Fruit fly (Drosophila melanogaster): ENCODE results near the gene CG3119.
A peak's percentile ranks its signal among the peaks of the same experiment; 100 is the strongest.

Gene CG3119

DNA sequence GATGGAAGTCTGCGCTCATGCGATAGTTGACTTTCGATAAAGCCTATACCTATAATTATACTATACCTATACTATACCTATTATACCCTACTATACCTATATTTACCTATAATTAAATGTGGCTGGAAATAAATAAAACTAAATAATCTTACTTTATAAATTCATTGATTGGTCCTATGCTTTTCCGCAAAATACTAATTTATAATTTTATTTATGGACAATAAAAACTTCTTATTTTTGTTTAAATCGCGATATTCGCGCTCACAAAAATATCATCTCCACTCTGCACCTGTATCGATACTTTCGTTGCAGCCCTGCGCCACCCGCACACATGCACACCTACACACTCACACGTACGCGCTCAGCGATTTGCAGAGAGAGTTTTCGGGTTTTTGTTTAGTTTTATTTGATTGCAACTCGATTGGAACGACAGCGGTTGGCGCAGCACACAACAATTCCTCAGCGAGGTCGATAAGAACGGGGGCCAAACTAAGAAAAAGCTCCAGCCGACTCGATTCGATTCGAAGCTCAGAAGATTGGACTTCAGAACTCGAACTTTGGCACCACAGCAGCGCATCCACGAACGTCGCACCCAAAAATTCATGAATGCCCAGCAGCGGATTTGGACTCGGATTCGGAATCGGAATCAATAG is 37.0 kb upstream of the CG3119 start, which contains the start of gene CG8814:
Gene CG8814, plus strand, starts transcription at position 349 of the 653 bp plus-strand sequence.
- TF ChIP-seq Crg-1 (GFP tag; optimal IDR thresholded peaks at IDR 0.05): peak; percentile 68
- no peak for TF ChIP-seq CG5204 (GFP tag; optimal IDR thresholded peaks at IDR 0.05)
- peak; percentile 62 for TF ChIP-seq CG7101 (tag; optimal IDR thresholded peaks at IDR 0.05)
- TF ChIP-seq CG11617 (GFP tag; optimal IDR thresholded peaks at IDR 0.05): peak; percentile 84
- peak; percentile 48 for TF ChIP-seq Clk (GFP tag; optimal IDR thresholded peaks at IDR 0.05)
- TF ChIP-seq CG14711 (tag; optimal IDR thresholded peaks at IDR 0.05): no peak
- TF ChIP-seq CG7045 (GFP tag; optimal IDR thresholded peaks at IDR 0.05): peak; percentile 47
- peak; percentile 94 for TF ChIP-seq CG12768 (GFP tag; optimal IDR thresholded peaks at IDR 0.05)
- no peak for TF ChIP-seq cnc (optimal IDR thresholded peaks at IDR 0.05)
- TF ChIP-seq toe (GFP tag; optimal IDR thresholded peaks at IDR 0.05): peak; percentile 88
- TF ChIP-seq kay (GFP tag; ENCODE audit: borderline replicate concordance): peak; percentile 95
- peak; percentile 37 for TF ChIP-seq Mnt (GFP tag; optimal IDR thresholded peaks at IDR 0.05)
- TF ChIP-seq cic (GFP tag; optimal IDR thresholded peaks at IDR 0.05): peak; percentile 63
- TF ChIP-seq ovo (GFP tag; optimal IDR thresholded peaks at IDR 0.05): peak; percentile 70
- peak; percentile 73 for TF ChIP-seq CG1620 (GFP tag; optimal IDR thresholded peaks at IDR 0.05)
- peak; percentile 13 for TF ChIP-seq bab1 (GFP tag; optimal IDR thresholded peaks at IDR 0.05)
- peak; percentile 63 for TF ChIP-seq Hr96 (GFP tag; optimal IDR thresholded peaks at IDR 0.05)
- peak; percentile 63 for TF ChIP-seq tj (GFP tag; optimal IDR thresholded peaks at IDR 0.05)
- TF ChIP-seq pad (GFP tag; optimal IDR thresholded peaks at IDR 0.05): peak; percentile 58
- TF ChIP-seq CG33017 (tag; optimal IDR thresholded peaks at IDR 0.05): no peak

- TF ChIP-seq tj (GFP tag; optimal IDR thresholded peaks at IDR 0.05) (no peak), toe (GFP tag; optimal IDR thresholded peaks at IDR 0.05) (no peak), kay (GFP tag; ENCODE audit: borderline replicate concordance) (no peak), CG33017 (tag; optimal IDR thresholded peaks at IDR 0.05) (peak; percentile 20), cnc (optimal IDR thresholded peaks at IDR 0.05) (no peak)
These were observed 36.5 kb upstream of the CG3119 start, which contains the start of gene Ifrd1 for dm6 chr2L:2874185-2874541. Gene Ifrd1 (minus strand): TSS chr2L:2874489.

DNA sequence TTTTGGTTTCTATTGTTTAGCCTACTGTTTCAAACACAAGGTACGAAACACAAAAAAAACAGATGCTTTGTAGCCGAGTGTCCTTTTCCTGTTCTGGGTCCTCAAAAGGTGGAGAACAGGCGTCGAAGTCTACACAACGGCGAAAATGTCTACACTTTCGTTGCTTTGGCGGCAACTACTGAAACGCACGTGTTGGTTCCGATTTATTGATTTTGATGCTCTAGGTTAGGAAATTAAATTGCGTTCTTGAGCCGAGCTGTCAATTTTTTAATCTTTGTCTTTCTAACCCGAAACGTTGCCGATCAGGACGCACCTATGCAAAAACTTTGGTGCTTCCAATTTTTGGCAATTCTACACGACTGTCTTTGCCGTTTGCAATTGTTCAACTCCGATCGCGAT is 36.1 kb upstream of the CG3119 start:
- no peak for TF ChIP-seq CG5204 (GFP tag; optimal IDR thresholded peaks at IDR 0.05)
- TF ChIP-seq Mnt (GFP tag; optimal IDR thresholded peaks at IDR 0.05): peak; percentile 83
- TF ChIP-seq kay (GFP tag; ENCODE audit: borderline replicate concordance): peak; percentile 46

- TF ChIP-seq ovo (GFP tag; optimal IDR thresholded peaks at IDR 0.05) (no peak), CG12768 (GFP tag; optimal IDR thresholded peaks at IDR 0.05) (peak; percentile 15), CG11617 (GFP tag; optimal IDR thresholded peaks at IDR 0.05) (peak; percentile 45), tj (GFP tag; optimal IDR thresholded peaks at IDR 0.05) (peak; percentile 16), pad (GFP tag; optimal IDR thresholded peaks at IDR 0.05) (no peak), CG7101 (tag; optimal IDR thresholded peaks at IDR 0.05) (no peak), CG33017 (tag; optimal IDR thresholded peaks at IDR 0.05) (peak; percentile 50), kay (GFP tag; ENCODE audit: borderline replicate concordance) (peak; percentile 96), CG14711 (tag; optimal IDR thresholded peaks at IDR 0.05) (no peak)
These were observed 35.5 kb upstream of the CG3119 start for dm6 chr2L:2872968-2873728.

DNA sequence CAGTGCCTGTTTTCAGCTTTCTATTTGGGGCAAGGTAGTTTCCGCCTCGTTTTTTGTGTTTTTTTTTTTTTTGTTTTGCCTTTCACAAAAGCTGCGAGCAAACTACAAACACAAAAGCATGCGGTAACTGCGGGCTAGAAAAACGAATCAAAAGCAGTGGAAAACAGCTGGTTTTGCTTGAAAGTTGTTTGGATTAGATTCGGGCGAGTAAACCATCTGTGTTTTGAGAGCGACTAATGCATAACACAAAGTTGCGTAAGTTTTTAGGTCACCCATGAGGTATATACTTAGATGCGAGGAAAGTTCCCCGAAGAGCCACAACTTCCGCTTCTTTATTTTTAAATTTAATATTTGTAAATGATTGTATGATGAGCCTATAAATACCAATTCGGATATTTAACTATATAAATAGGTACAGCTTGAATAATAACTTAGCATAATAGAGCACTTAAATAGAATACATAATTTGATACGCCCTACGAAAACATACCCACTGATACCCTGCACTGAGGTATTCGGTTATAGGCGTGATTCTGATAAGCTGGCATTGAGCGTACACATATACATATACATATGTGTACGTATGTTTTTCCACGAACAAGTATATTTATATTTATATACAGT is 34.8 kb upstream of the CG3119 start:
- TF ChIP-seq CG7045 (GFP tag; optimal IDR thresholded peaks at IDR 0.05): no peak
- TF ChIP-seq Mnt (GFP tag; optimal IDR thresholded peaks at IDR 0.05): no peak
- TF ChIP-seq Clk (GFP tag; optimal IDR thresholded peaks at IDR 0.05): no peak
- no peak for TF ChIP-seq CG1620 (GFP tag; optimal IDR thresholded peaks at IDR 0.05)
- TF ChIP-seq toe (GFP tag; optimal IDR thresholded peaks at IDR 0.05): no peak
- TF ChIP-seq pad (GFP tag; optimal IDR thresholded peaks at IDR 0.05): no peak
- TF ChIP-seq bab1 (GFP tag; optimal IDR thresholded peaks at IDR 0.05): no peak
- no peak for TF ChIP-seq CG5204 (GFP tag; optimal IDR thresholded peaks at IDR 0.05)
- TF ChIP-seq tj (GFP tag; optimal IDR thresholded peaks at IDR 0.05): no peak
- TF ChIP-seq cic (GFP tag; optimal IDR thresholded peaks at IDR 0.05): no peak
- TF ChIP-seq Crg-1 (GFP tag; optimal IDR thresholded peaks at IDR 0.05): no peak
- TF ChIP-seq CG33017 (tag; optimal IDR thresholded peaks at IDR 0.05): no peak
- no peak for TF ChIP-seq cnc (optimal IDR thresholded peaks at IDR 0.05)
- TF ChIP-seq CG14711 (tag; optimal IDR thresholded peaks at IDR 0.05): no peak
- no peak for TF ChIP-seq Hr96 (GFP tag; optimal IDR thresholded peaks at IDR 0.05)
- no peak for TF ChIP-seq CG7101 (tag; optimal IDR thresholded peaks at IDR 0.05)
- TF ChIP-seq CG12768 (GFP tag; optimal IDR thresholded peaks at IDR 0.05): no peak
- TF ChIP-seq CG11617 (GFP tag; optimal IDR thresholded peaks at IDR 0.05): no peak
- no peak for TF ChIP-seq ovo (GFP tag; optimal IDR thresholded peaks at IDR 0.05)

dm6 chr2L:2869008-2869702 is 31.5 kb upstream of the CG3119 start, which contains the start of gene CG8813:
Gene CG8813 (plus strand): TSS chr2L:2869652.
- TF ChIP-seq CG5204 (GFP tag; optimal IDR thresholded peaks at IDR 0.05) (no peak), bab1 (GFP tag; optimal IDR thresholded peaks at IDR 0.05) (no peak), Mnt (GFP tag; optimal IDR thresholded peaks at IDR 0.05) (no peak), Hr96 (GFP tag; optimal IDR thresholded peaks at IDR 0.05) (no peak), pad (GFP tag; optimal IDR thresholded peaks at IDR 0.05) (no peak), cic (GFP tag; optimal IDR thresholded peaks at IDR 0.05) (no peak), cnc (optimal IDR thresholded peaks at IDR 0.05) (no peak), toe (GFP tag; optimal IDR thresholded peaks at IDR 0.05) (no peak), CG14711 (tag; optimal IDR thresholded peaks at IDR 0.05) (no peak), CG1620 (GFP tag; optimal IDR thresholded peaks at IDR 0.05) (no peak), tj (GFP tag; optimal IDR thresholded peaks at IDR 0.05) (no peak), CG7045 (GFP tag; optimal IDR thresholded peaks at IDR 0.05) (no peak), Crg-1 (GFP tag; optimal IDR thresholded peaks at IDR 0.05) (no peak), CG11617 (GFP tag; optimal IDR thresholded peaks at IDR 0.05) (no peak), CG12768 (GFP tag; optimal IDR thresholded peaks at IDR 0.05) (no peak), CG7101 (tag; optimal IDR thresholded peaks at IDR 0.05) (no peak)

Data from whole organism, adult.